Worm (Caenorhabditis elegans) whole organism, L1 larva: ENCODE data around the gene ztf-28.

Experiments used
- blmp-1 ChIP-seq: fragments of 150-350 bp; optimal IDR thresholded peaks from 2 replicates; lab custom pipeline; 2014; ENCODE audit warnings: missing biosample characterization, missing genetic modification characterization
- elt-3 ChIP-seq, 6 experiments: fragments of 150-350 bp in 1 of 6; sonication (generic microtip); optimal IDR thresholded peaks; 2 replicates each; lab custom pipeline; 2017 to 2018; ENCODE audit warnings: missing biosample characterization in 6 of 6, missing genetic modification characterization in 6 of 6, inconsistent platforms in 1 of 6
- fkh-10 ChIP-seq: sonication (generic microtip); optimal IDR thresholded peaks from 2 replicates; lab custom pipeline; 2017; ENCODE audit warnings: missing biosample characterization, missing genetic modification reagents, missing genetic modification characterization
- fos-1 ChIP-seq: fragments of 150-350 bp; optimal IDR thresholded peaks from 2 replicates; lab custom pipeline; 2014; ENCODE audit warnings: missing biosample characterization, missing genetic modification characterization
- grh-1 ChIP-seq: fragments of 200-800 bp; sonication (Bioruptor generic); IDR thresholded peaks from 2 replicates; pipeline ENCODE4 v1.3.6; 2022; ENCODE audit warnings: missing genetic modification reagents, missing genetic modification characterization, missing compliant biosample characterization
- irx-1 ChIP-seq: sonication (generic microtip); optimal IDR thresholded peaks from 2 replicates; lab custom pipeline; 2016; ENCODE audit warnings: missing genetic modification characterization, missing compliant biosample characterization
- nhr-237 ChIP-seq: fragments of 150-350 bp; optimal IDR thresholded peaks from 2 replicates; lab custom pipeline; 2014; ENCODE audit warnings: missing biosample characterization, missing genetic modification characterization
- nhr-76 ChIP-seq: sonication (generic microtip); optimal IDR thresholded peaks from 2 replicates; lab custom pipeline; 2017; ENCODE audit warnings: missing biosample characterization, missing genetic modification characterization
- nhr-77 ChIP-seq: fragments of 150-350 bp; optimal IDR thresholded peaks from 2 replicates; lab custom pipeline; 2014; ENCODE audit warnings: missing biosample characterization, missing genetic modification characterization
- unc-62 ChIP-seq: fragments of 150-350 bp; optimal IDR thresholded peaks from 2 replicates; lab custom pipeline; 2014; ENCODE audit warnings: missing biosample characterization, missing genetic modification reagents, missing genetic modification characterization
- zag-1 ChIP-seq: fragments of 150-350 bp; optimal IDR thresholded peaks from 2 replicates; lab custom pipeline; 2014; ENCODE audit warnings: missing biosample characterization, missing genetic modification characterization

ce11 chrV:2054254-2054653 is 36.2 kb upstream of the ztf-28 start:
- TF ChIP-seq grh-1 (GFP tag; lab: Robert Waterston, UW) (no peak), fos-1 (tag; lab: Kevin White, UChicago) (no peak), zag-1 (tag; lab: Kevin White, UChicago) (no peak), nhr-237 (tag; lab: Kevin White, UChicago) (no peak), nhr-77 (tag; lab: Kevin White, UChicago) (no peak), irx-1 (tag; lab: Kevin White, UChicago) (no peak), blmp-1 (tag; lab: Kevin White, UChicago) (peak; percentile 55), nhr-76 (tag; lab: Kevin White, UChicago) (no peak), unc-62 (no peak), elt-3 (tag; optimal IDR thresholded peaks at IDR 0.05; lab: Kevin White, UChicago) (no peak), fkh-10 (GFP tag; lab: Kevin White, UChicago) (no peak)
